Fruit fly (Drosophila melanogaster) S2 (cell line): ENCODE results near the gene CG10026.

ENCODE experiments used
- CG8478 ChIP-seq: fragments of >200 bp; optimal IDR thresholded peaks from 2 replicates; lab custom pipeline; 2018
- CTCF ChIP-seq, 2 experiments: fragments of >200 bp; optimal IDR thresholded peaks; 2 replicates each; lab custom pipeline; 2018

dm6 chr2L:19487190-19487589, 33.1 kb downstream of the CG10026 start, which contains the start of gene CG13083:
- TF ChIP-seq CG8478 (lab: Kevin White, UChicago) = no peak
- no peak for TF ChIP-seq CTCF (optimal IDR thresholded peaks at IDR 0.05; lab: Kevin White, UChicago)
